Worm (Caenorhabditis elegans): Measurements from ENCODE around the gene D1054.19.

DNA sequence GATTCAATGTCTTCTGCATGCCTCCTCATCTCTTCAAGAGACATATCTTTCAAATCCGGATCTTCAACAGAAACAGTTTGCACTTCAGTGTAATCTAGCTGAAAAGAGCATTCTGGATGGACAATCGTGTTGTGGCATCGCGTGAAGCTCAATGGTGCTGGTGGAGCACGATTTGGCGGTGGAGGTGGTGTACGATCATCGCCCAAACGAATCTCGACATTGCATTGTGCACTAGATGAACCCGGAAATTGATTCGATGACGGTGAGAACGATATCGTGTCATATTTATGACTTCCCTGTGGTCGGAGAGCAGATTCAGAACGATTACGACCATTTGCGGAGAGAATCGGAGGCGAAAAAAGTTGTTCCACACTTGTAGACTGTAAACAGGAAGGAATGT is 22.4 kb upstream of the D1054.19 start:
- TF ChIP-seq snpc-4 (tag; optimal IDR thresholded peaks at IDR 0.05) (no peak), lin-39 (tag; optimal IDR thresholded peaks at IDR 0.05) (no peak), nhr-76 (tag; optimal IDR thresholded peaks at IDR 0.05) (no peak), nhr-67 (tag; optimal IDR thresholded peaks at IDR 0.05) (no peak), nhr-28 (tag; optimal IDR thresholded peaks at IDR 0.05) (no peak), nhr-25 (tag; optimal IDR thresholded peaks at IDR 0.05) (no peak), nhr-11 (tag; optimal IDR thresholded peaks at IDR 0.05) (no peak), ceh-9 (tag; optimal IDR thresholded peaks at IDR 0.05) (no peak), ama-1 (optimal IDR thresholded peaks at IDR 0.05) (no peak), elt-2 (tag; optimal IDR thresholded peaks at IDR 0.05) (no peak), skn-1 (tag; optimal IDR thresholded peaks at IDR 0.05) (no peak), fos-1 (tag; optimal IDR thresholded peaks at IDR 0.05) (no peak), hmg-11 (tag; optimal IDR thresholded peaks at IDR 0.05) (no peak), lin-15B (tag; optimal IDR thresholded peaks at IDR 0.05) (no peak)

Measured in whole organism, L3 larva.